Worm (Caenorhabditis elegans) whole organism, early embryonic: Measurements from ENCODE around the gene E02H9.9.

Experiments used
- B0310.2 ChIP-seq: sonication (generic microtip); optimal IDR thresholded peaks from 2 replicates; lab custom pipeline; 2016; ENCODE audit warnings: mild to moderate bottlenecking, missing genetic modification characterization, missing compliant biosample characterization
- F13C5.2 ChIP-seq: sonication (generic microtip); optimal IDR thresholded peaks from 2 replicates; lab custom pipeline; 2017; ENCODE audit warnings: mild to moderate bottlenecking, missing genetic modification characterization, inconsistent platforms, missing compliant biosample characterization
- aly-1 ChIP-seq: sonication (generic microtip); optimal IDR thresholded peaks from 2 replicates; lab custom pipeline; 2016; ENCODE audit warnings: missing genetic modification characterization, missing compliant biosample characterization
- ama-1 ChIP-seq: fragments of 150-350 bp; optimal IDR thresholded peaks from 2 replicates; lab custom pipeline; 2014
- ceh-13 ChIP-seq: fragments of 200-800 bp; sonication (Bioruptor generic); optimal IDR thresholded peaks from 2 replicates; lab custom pipeline; 2018; ENCODE audit warnings: mild to moderate bottlenecking, missing genetic modification characterization, missing compliant biosample characterization
- ceh-36 ChIP-seq: sonication (generic microtip); optimal IDR thresholded peaks from 2 replicates; lab custom pipeline; 2016; ENCODE audit warnings: missing genetic modification characterization, inconsistent platforms, missing compliant biosample characterization
- ets-7 ChIP-seq: sonication (generic microtip); optimal IDR thresholded peaks from 2 replicates; lab custom pipeline; 2016; ENCODE audit warnings: missing genotype, missing genetic modification characterization, missing compliant biosample characterization
- flt-1 ChIP-seq: fragments of 200-800 bp; sonication (Bioruptor generic); IDR thresholded peaks from 2 replicates; pipeline ENCODE4 v1.3.6; 2022; ENCODE audit warnings: missing genetic modification characterization, missing compliant biosample characterization
- hmbx-1 ChIP-seq: sonication (generic microtip); optimal IDR thresholded peaks from 2 replicates; lab custom pipeline; 2016; ENCODE audit warnings: mild to moderate bottlenecking, missing genetic modification characterization, missing compliant biosample characterization
- hmg-4 ChIP-seq: fragments of 200-800 bp; sonication (Bioruptor generic); optimal IDR thresholded peaks from 2 replicates; lab custom pipeline; 2018; ENCODE audit warnings: mild to moderate bottlenecking, missing genetic modification characterization, missing compliant biosample characterization
- hnd-1 ChIP-seq: sonication (generic microtip); optimal IDR thresholded peaks from 2 replicates; lab custom pipeline; 2016; ENCODE audit warnings: missing genetic modification characterization, missing compliant biosample characterization
- pes-1 ChIP-seq: fragments of 200-800 bp; sonication (Bioruptor generic); IDR thresholded peaks from 2 replicates; pipeline ENCODE4 v1.3.6; 2022; ENCODE audit warnings: missing genetic modification reagents, missing genetic modification characterization, missing compliant biosample characterization
- scrt-1 ChIP-seq: fragments of 200-800 bp; sonication (Bioruptor generic); IDR thresholded peaks from 2 replicates; pipeline ENCODE4 v1.3.6; 2022; ENCODE audit warnings: missing genetic modification characterization, missing compliant biosample characterization
- sea-1 ChIP-seq: fragments of 200-800 bp; sonication (Bioruptor generic); conservative IDR thresholded peaks from 2 replicates; pipeline ENCODE4 v1.3.6; 2022; ENCODE audit warnings: missing genetic modification characterization, missing compliant biosample characterization
- tbx-11 ChIP-seq: fragments of 200-800 bp; sonication (Bioruptor generic); IDR thresholded peaks from 2 replicates; pipeline ENCODE4 v1.3.6; 2022; ENCODE audit warnings: missing genetic modification characterization, missing compliant biosample characterization
- tbx-37 ChIP-seq: fragments of 200-800 bp; sonication (Bioruptor generic); conservative IDR thresholded peaks from 2 replicates; pipeline ENCODE4 v1.3.6; 2022; ENCODE audit warnings: missing genetic modification reagents, missing genetic modification characterization, missing compliant biosample characterization
- tra-4 ChIP-seq: sonication (generic microtip); optimal IDR thresholded peaks from 2 replicates; lab custom pipeline; 2017; ENCODE audit warnings: missing genetic modification characterization, missing compliant biosample characterization

E02H9.9 gene

DNA sequence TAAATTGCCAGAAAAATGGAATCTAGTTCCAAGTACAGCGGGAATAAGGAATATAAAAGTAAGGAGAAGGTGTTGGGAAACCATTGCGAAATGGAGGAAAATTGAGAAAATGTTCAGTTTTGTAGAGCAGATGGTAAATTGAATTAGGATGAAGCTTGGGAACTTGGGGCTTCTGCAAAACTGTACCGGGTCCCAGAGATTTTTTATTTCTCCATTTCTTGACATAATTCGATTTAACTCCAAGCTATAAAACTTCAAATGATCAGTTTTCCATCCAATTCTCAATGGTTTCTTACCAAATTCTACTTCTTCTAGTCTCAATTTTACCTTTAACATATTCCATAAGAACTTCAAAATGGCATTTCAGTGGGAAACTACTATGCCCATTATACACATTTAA is at the start of gene E02H9.9, which contains the start of gene E02H9.1:
E02H9.9 (minus strand) TSS at position 101 of the 400 bp plus-strand sequence.
E02H9.1 (plus strand) TSS at position 285 of the 400 bp plus-strand sequence.
- TF ChIP-seq pes-1 (GFP tag; lab: Robert Waterston, UW) (no peak), hmg-4 (no peak), B0310.2 (tag; lab: Kevin White, UChicago) (no peak), scrt-1 (GFP tag; lab: Robert Waterston, UW) (no peak), hmbx-1 (tag; lab: Kevin White, UChicago) (no peak), ceh-36 (no peak), tbx-11 (GFP tag; lab: Robert Waterston, UW) (no peak), aly-1 (no peak), ceh-13 (GFP tag; lab: Kevin White, UChicago) (no peak), hnd-1 (tag; lab: Kevin White, UChicago) (no peak), flt-1 (GFP tag; lab: Robert Waterston, UW) (no peak), tbx-37 (GFP tag; lab: Robert Waterston, UW) (no peak), tra-4 (no peak), ets-7 (tag; lab: Kevin White, UChicago) (no peak), F13C5.2 (tag; lab: Kevin White, UChicago) (no peak)

DNA sequence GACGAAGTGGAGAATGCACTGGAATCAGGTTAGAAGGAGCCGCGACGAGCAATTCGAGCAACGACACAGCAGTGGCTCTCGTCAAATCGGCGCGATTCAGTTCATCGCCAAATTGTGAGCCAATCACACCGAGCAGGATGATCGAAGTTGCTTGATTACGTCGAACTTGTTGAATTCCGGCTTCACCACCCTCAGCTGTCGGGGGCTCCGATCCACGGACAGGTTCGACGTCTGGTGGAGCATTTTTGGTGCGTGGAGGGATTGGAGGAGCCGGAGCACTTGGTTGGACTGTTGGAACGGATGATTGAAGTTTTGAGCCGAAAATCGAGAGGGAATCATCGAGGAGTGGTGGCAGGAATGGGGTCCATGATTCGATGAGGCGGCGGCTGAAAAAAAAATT is 47.4 kb upstream of the E02H9.9 start:
- TF ChIP-seq sea-1 (GFP tag; lab: Robert Waterston, UW), result no peak
- no peak for TF ChIP-seq tbx-37 (GFP tag; lab: Robert Waterston, UW)
- TF ChIP-seq tbx-11 (GFP tag; lab: Robert Waterston, UW), result no peak
- TF ChIP-seq F13C5.2 (tag; lab: Kevin White, UChicago), result no peak
- TF ChIP-seq hnd-1 (tag; lab: Kevin White, UChicago), result no peak

ce11 chrIII:2508518-2508917 is 40.4 kb upstream of the E02H9.9 start, which contains the start of gene Y54F10AM.6:
Gene Y54F10AM.6 (plus strand): TSS chrIII:2508818.
- TF ChIP-seq ets-7 (tag; lab: Kevin White, UChicago), result no peak
- no peak for TF ChIP-seq hnd-1 (tag; lab: Kevin White, UChicago)
- no peak for TF ChIP-seq ceh-36
- no peak for TF ChIP-seq B0310.2 (tag; lab: Kevin White, UChicago)
- no peak for TF ChIP-seq hmg-4
- no peak for TF ChIP-seq hmbx-1 (tag; lab: Kevin White, UChicago)
- TF ChIP-seq tbx-11 (GFP tag; lab: Robert Waterston, UW), result no peak
- TF ChIP-seq ceh-13 (GFP tag; lab: Kevin White, UChicago), result no peak
- TF ChIP-seq sea-1 (GFP tag; lab: Robert Waterston, UW), result no peak
- no peak for TF ChIP-seq aly-1

ce11 chrIII:2507938-2508337 is 39.8 kb upstream of the E02H9.9 start, which contains the start of gene Y54F10AM.8:
Gene Y54F10AM.8 (minus strand): TSS chrIII:2507972.
- TF ChIP-seq pes-1 (GFP tag; lab: Robert Waterston, UW) (no peak), F13C5.2 (tag; lab: Kevin White, UChicago) (no peak), hmbx-1 (tag; lab: Kevin White, UChicago) (no peak), ceh-36 (no peak), B0310.2 (tag; lab: Kevin White, UChicago) (no peak), ets-7 (tag; lab: Kevin White, UChicago) (no peak), tra-4 (no peak), aly-1 (no peak), ceh-13 (GFP tag; lab: Kevin White, UChicago) (no peak), hmg-4 (no peak), tbx-11 (GFP tag; lab: Robert Waterston, UW) (no peak), ama-1 (no peak)

DNA sequence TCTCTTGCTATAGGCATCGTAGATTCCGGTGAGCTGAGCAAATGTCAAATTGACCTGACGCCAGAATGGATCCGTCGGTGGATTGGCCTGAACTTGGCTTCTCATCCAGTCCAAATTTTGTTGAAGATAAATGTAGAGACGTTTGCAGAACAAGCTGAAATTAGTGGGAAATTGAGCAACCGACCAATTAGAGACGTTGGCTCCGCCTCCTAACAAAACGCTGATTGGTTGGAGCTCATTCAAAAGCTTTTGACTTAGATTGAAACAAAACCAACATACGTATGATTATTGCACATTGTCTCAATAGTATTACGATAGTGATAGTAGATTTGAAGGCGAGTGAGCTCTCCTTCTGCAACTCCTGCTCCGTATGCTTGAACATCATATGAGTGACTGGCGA is 38.4 kb upstream of the E02H9.9 start:
- TF ChIP-seq tbx-11 (GFP tag; lab: Robert Waterston, UW) (no peak), ceh-36 (no peak), tra-4 (no peak), hmg-4 (no peak), aly-1 (no peak), pes-1 (GFP tag; lab: Robert Waterston, UW) (no peak), F13C5.2 (tag; lab: Kevin White, UChicago) (no peak), hnd-1 (tag; lab: Kevin White, UChicago) (no peak), ets-7 (tag; lab: Kevin White, UChicago) (no peak)

ce11 chrIII:2501377-2502019 is 33.4 kb upstream of the E02H9.9 start:
- TF ChIP-seq pes-1 (GFP tag; lab: Robert Waterston, UW), result peak; percentile 38; the same call in 1 of the 2 replicates

- TF ChIP-seq flt-1 (GFP tag; lab: Robert Waterston, UW), result 0 out of 2 replicates have a peak, but pooled peaks have one; percentile 18
These were observed 32.5 kb upstream of the E02H9.9 start for ce11 chrIII:2500636-2501035.

DNA sequence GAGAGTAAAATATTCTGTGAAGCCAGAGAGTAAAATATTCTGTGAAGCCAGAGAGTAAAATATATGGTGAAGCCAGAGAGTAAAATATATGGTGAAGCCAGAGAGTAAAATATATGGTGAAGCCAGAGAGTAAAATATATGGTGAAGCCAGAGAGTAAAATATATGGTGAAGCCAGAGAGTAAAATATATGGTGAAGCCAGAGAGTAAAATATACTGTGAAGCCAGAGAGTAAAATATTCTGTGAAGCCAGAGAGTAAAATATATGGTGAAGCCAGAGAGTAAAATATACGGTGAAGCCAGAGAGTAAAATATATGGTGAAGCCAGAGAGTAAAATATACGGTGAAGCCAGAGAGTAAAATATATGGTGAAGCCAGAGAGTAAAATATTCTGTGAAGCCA is 31.2 kb upstream of the E02H9.9 start:
- TF ChIP-seq scrt-1 (GFP tag; lab: Robert Waterston, UW) (peak; percentile 72; the same call in 1 of the 2 replicates), flt-1 (GFP tag; lab: Robert Waterston, UW) (peak; percentile 97), tbx-11 (GFP tag; lab: Robert Waterston, UW) (peak; percentile 73; the same call in 1 of the 2 replicates), sea-1 (GFP tag; lab: Robert Waterston, UW) (peak; percentile 75; the same call in 1 of the 2 replicates), pes-1 (GFP tag; lab: Robert Waterston, UW) (peak; percentile 89), tbx-37 (GFP tag; lab: Robert Waterston, UW) (peak; percentile 99)
